Fruit fly (Drosophila melanogaster): ENCODE measurements around the gene Miga.

Gene Miga

DNA sequence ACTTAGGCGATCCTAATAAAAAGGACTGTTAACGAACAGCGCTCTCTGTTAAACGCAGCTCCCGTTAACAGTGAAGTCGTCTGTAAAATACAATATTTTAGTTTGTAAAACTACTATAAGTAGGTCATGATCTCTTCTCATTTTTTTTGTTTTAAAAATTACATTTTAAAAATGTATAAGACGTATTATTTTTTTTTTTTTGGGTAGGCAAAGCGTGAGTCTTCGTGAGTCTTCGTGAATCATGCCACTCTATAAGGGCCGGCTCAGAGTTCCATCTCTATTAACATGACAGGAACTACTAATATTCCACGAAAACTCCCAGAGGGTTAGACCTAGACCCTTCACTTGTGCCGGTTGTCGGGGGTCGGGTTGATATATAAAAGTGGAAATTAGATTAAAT, 15.0 kb downstream of the Miga start:
- no peak for TF ChIP-seq CG17801 (GFP tag; optimal IDR thresholded peaks at IDR 0.05; ENCODE audit: partially characterized antibody)

DNA sequence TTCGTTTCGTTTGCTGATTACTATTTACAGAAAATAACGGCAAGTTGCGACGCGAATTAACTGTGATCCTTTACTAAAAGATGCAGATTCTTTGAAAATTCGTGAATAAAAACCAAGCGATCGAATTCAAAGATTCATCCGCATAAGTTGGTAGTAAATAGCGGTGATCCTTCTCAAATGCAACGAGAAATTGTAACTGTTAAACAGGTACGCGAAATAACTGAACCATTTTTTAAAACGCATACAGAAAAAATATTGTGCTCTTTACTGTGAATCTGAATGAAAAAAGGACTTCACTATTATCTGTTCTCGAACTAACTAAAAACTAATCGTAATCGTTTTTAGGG, 16.2 kb downstream of the Miga start:
- no peak for TF ChIP-seq CG17801 (GFP tag; optimal IDR thresholded peaks at IDR 0.05; ENCODE audit: partially characterized antibody)

DNA sequence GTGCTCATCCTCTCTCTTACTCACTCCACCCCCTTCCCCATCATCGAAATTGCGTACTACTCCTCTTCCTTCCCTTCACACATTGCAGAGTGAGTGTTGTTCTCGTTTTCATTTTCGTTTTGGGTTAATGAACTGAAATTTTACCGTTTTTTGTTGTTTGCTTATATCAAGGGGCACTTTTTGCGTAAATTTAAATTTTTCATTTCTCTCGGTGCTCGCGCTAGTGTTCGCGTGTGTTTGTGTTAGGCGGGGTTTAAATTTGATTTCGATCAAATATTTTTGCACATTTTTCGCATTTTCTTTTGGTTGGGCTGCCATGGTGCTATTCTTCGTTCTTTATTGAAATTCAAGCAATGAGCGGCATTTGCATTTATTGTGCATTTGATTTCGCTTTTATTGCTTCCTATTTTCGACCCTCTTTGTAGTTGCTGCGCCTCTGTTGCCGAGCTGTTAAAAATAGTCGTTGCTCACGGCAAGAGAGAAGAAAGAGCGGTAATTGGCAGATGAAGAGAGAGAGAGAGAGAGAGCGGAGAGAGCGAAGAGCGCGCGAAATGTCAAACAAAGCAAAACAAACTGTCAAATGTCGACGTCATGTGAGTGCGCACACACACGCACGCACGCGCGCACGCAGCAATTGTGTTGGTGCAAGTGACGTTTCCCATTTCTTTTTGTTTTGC, 16.7 kb downstream of the Miga start:
- peak; percentile 96 for TF ChIP-seq CG17801 (GFP tag; optimal IDR thresholded peaks at IDR 0.05; ENCODE audit: partially characterized antibody)

DNA sequence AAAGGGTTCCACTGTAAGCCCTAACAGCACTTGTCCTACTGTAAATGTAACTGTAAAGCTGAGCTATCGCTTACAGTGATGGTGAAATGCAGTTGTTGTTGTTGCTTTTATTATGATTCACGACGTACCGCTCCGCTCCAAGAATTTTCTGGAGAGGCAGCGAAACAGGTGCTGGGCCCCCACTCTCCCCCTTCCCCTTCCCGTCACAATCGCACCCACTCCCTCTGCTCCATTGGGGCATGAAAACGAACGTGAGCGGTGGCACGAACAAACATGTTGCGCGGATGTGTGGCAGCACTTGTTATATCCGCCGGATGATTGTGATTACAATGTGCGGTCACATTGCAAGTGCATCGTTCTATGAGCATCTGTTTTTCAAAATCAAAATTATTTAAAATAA, 18.1 kb downstream of the Miga start:
- no peak for TF ChIP-seq CG17801 (GFP tag; optimal IDR thresholded peaks at IDR 0.05; ENCODE audit: partially characterized antibody)

DNA sequence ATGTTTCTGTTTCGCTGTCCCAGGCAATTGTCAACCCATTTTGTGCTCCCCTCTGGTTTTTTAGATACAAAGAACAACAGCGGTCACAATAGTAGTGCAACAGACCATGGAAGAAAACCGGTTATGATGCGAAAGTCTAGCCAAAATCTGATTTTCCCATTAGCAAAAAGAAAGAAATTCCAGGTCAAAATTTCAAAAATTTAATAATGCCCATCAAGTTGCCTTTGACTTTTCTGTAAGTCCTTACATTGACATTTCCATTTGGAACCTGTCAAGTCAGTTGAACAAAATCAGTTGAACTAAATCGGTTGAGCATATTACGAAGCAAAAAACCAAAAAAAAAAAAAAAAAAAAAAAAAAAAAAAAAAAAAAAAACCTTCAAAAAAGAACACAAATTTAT, 20.7 kb downstream of the Miga start:
- no peak for TF ChIP-seq CG17801 (GFP tag; optimal IDR thresholded peaks at IDR 0.05; ENCODE audit: partially characterized antibody)

DNA sequence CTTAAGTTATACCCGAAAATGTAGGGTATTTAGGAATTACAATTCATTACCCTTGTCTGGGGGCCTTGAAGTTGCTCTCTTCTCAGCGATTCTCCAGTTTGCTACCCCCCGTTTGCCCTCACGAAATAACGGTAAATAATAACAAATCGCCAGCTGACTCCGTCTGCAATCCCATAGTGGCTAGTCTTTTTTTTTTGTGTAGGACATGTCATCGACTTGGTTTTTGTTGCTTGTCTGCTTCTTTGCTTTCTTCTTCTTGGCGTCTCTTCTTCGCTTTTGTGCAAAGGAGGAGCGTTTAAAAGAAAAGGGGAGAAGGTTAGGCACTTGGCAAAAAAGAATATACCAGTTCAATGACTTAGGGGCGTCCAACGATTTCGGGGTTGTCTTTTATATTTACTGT, 21.4 kb downstream of the Miga start:
- TF ChIP-seq CG17801 (GFP tag; optimal IDR thresholded peaks at IDR 0.05; ENCODE audit: partially characterized antibody), result no peak

DNA sequence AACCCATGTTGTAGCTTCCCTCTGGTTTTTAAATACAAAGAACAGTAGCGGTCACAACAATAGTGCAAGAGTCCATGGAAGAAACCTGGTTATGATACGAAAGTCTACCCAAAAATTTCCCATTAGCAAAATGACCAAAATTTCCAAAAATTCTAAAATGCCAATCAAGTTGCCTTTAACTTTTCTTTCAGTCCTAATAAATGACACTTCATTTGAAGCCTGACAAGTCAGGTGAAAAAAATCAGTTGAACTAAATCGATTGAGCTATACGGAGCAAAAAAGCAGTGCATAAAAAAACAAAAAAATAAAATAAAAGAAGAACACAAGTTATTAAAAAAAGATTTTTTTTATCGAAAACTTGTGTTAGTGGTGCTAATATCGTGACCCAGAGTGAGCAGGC, 22.0 kb downstream of the Miga start:
- no peak for TF ChIP-seq CG17801 (GFP tag; optimal IDR thresholded peaks at IDR 0.05; ENCODE audit: partially characterized antibody)

DNA sequence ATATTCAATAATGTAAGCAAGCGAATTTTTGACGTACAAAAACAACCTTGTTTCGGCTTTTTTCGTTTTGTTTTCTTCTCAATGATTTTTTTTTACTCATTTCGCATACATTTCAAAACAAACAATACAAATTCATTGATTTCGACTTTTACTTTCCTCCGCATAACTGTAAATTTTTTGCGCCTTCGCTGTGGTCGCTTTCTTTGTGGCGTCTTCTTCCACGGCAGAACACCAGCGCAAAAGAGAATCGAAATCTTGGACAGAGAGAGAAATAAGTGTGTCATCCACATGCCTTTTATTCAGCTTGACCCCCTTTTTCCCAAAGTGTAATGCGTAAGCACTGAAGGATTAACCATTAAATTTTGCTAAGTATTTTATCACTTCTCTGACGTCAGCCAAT, 23.3 kb downstream of the Miga start:
- TF ChIP-seq CG17801 (GFP tag; optimal IDR thresholded peaks at IDR 0.05; ENCODE audit: partially characterized antibody), result no peak

DNA sequence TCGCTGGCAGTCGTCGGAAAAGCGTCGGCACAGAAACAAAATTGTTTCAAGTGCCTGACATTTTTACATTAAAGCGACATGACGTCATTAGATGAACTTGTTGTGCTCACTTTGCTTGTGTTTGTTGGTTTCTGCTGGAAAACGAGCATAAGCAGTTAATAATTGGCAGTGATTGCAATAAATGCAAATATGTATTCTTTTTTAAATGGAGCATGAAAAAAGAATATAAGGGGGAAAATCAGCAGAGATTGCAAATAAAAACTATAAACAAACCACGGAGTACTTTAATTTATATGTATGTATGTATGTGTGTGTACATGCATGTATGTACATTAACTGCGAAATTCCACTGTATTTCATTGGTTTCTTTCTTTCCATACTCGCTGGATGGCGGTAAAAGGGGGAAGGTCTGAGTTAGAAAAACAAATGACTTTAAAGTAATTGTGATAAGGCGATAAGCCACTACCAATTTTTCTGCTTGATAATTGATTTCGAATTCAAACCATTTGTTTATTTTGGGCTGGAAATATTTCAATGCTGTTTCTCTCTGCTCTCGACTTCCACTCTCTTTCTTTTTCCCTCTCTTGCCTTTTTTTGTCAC, 24.0 kb downstream of the Miga start:
- peak; percentile 53 for TF ChIP-seq CG17801 (GFP tag; optimal IDR thresholded peaks at IDR 0.05; ENCODE audit: partially characterized antibody)

DNA sequence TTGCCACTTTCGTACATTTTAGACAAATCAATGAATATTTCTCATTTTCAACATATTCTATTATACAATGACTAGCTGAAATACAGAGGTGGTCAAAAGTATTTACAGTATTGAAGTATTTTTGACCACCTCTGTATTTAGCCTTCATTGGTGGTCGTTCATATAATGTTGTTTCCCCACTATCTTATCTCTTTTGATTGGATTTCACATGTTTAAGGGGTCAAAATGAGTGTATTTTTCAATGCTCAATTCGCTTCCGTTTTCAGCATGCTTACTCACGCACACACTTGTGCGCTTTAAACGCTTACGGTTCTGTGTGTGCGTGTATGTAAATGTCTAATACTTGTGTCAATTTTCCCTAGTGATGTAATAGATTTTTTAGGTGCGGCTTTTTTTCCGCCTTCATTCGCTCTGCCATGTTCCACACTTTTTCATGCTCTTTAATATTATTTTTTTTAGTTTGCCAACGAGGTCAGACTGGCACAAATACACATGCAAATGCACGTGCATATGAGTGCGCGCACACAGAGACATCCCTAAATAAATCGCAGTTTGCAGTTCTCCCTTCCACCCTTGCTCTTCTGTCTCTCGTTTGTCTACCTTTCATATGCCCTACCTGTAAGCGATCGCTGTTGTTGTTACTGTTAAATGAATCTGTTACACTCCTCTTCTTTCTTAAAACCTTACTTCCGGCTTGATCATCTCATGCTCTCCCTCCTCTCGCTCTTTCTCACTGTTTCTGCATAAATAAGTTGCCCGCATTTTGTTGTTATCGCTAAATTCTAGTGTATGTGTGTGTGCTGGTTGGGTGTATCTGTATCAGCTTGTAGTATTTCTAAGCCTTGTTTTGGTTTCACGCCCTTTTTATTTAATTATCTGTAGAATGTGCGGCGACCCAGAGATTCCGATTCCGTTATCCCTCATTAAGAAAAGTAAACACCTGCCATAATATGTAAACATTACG, 25.1 kb downstream of the Miga start:
- TF ChIP-seq CG17801 (GFP tag; optimal IDR thresholded peaks at IDR 0.05; ENCODE audit: partially characterized antibody), result peak; percentile 54

DNA sequence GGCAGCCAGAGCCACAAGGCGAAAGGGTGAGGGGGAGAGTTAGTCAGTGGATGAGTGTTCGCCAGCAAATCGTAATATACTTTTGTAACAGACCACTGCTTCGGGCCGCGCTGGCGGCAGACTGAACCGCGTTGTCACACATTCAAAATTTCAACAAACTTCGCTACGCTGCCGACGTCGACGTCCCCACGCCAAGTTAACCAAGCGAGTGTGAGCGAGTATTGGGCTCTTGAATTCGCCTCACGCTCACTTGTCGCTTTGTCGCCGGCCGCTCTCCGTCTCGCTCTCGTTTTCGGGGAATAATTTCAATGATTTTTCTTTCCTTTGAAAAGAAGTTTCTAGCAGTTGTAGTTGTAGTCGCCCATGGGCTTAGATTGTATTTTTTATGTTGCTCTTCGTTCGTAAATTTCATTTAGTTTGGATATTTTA, 26.1 kb downstream of the Miga start, which contains the start of gene lawc:
Gene lawc (minus strand): TSS at position 127 of the 429 bp plus-strand sequence.
- peak; percentile 96 for TF ChIP-seq CG17801 (GFP tag; optimal IDR thresholded peaks at IDR 0.05; ENCODE audit: partially characterized antibody)

DNA sequence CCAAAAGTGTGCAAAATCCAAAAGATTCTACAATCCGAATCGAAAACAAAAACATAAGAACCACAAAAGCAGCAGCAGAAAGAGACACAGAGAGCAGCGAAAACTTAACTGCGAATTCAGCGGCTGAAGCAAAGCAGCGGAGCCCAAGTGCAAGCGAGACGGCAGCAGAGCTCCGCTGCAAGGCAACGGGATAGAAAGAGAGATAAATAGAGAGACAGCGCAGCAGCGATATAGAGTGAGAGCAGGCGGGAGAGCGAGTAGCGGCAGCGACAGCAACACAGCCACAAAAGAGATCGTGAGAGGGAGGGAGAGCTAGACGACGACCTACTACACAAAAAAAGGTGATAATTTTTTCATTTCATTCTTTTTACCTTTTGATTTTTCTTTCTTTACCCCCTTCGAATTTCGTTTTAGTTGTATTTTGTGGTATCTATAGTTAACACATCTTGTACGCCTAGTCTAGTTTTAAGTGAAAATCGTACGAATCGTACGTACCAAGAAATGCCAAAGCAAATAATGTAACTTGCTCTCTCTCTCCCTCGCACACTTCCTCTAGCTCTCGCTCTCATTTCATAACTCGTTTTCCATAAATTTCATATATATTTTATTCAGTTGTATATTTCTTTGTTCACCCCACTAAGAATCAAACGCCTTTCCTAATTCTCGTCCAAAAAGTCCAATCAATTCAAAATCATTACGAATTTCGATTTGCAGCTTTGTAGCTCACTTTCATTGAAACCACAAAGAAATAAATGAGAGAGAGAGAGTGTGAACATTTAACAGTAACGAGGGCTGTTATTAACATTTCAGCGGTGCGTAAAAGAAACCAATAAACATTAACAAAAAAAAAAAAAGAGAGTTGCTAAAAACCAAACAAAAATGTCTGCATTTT, 27.0 kb downstream of the Miga start:
- TF ChIP-seq CG17801 (GFP tag; optimal IDR thresholded peaks at IDR 0.05; ENCODE audit: partially characterized antibody), result peak; percentile 92

DNA sequence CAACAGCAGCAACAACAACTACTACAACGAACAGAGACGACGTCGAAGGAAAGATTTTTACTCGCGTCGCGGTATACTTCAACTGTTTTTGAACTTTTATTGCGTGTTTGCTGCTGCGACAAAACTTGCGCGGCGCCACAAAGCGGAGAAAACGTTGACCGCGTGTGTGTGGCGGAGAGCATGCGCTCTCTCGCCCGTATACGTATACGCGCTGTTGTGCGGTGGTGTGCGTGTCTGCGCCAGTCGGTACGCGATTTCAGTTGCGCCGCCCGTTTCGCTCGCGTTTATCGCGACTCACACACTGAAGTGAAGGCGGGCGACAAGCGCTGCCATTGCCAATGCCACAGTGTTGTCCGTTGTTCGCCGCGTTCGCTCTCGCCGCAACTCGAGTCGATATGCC, 27.8 kb downstream of the Miga start:
- peak; percentile 99 for TF ChIP-seq CG17801 (GFP tag; optimal IDR thresholded peaks at IDR 0.05; ENCODE audit: partially characterized antibody)

DNA sequence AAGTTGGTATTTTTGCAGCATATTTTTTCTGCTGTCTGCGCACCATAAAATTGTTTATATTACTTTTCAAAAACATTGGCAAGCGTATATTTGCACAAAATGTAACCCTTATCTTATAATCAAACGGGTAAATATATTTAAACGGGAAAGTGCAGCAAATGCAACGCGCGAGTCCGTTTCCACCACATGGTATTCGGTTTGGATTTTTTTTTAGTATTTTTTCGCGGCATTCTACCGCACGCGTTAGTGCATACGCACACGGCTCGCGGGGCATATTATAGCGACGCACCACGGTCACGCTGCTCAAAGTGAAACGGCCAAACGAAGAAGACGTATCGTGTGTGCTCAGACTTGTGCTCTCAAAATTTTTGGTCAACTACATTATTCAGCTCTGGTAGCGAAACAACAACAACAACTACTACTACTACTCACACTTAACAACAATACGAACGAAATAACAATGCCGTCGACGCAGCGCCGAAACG, 28.6 kb downstream of the Miga start, which contains the start of gene Trf2:
Gene Trf2 (plus strand): TSS at position 302 of the 485 bp plus-strand sequence.
- TF ChIP-seq CG17801 (GFP tag; optimal IDR thresholded peaks at IDR 0.05; ENCODE audit: partially characterized antibody), result peak; percentile 1
